Fruit fly (Drosophila melanogaster) whole organism, embryonic: ENCODE data around the gene mei-218.

Source experiments
- CG10147 ChIP-seq: fragments of 200-800 bp; sonication (Bioruptor generic); optimal IDR thresholded peaks from 2 replicates; lab custom pipeline; 2019; ENCODE audit warnings: missing biosample characterization, mild to moderate bottlenecking, missing genetic modification characterization, moderate library complexity
- CG10366 ChIP-seq: fragments of 200-800 bp; sonication (Bioruptor generic); IDR thresholded peaks from 2 replicates; pipeline ENCODE4 v1.3.6; 2022; ENCODE audit warnings: missing biosample characterization, missing genetic modification characterization
- CG11093 ChIP-seq: fragments of 200-800 bp; sonication (Bioruptor generic); IDR thresholded peaks from 3 replicates; pipeline ENCODE4 v1.3.6; 2022; ENCODE audit warnings: missing biosample characterization, missing genetic modification characterization
- CG11247 ChIP-seq: fragments of 200-800 bp; sonication (Bioruptor generic); IDR thresholded peaks from 2 replicates; pipeline ENCODE4 v1.3.6; 2022; ENCODE audit warnings: missing biosample characterization, missing genetic modification characterization
- CG1233 ChIP-seq: fragments of 200-800 bp; sonication (Bioruptor generic); optimal IDR thresholded peaks from 4 replicates; lab custom pipeline; 2018; ENCODE audit warnings: missing biosample characterization, mild to moderate bottlenecking, missing genetic modification characterization
- CG13424 ChIP-seq: fragments of 200-800 bp; sonication (Bioruptor generic); optimal IDR thresholded peaks from 2 replicates; lab custom pipeline; 2019; ENCODE audit warnings: missing biosample characterization, mild to moderate bottlenecking, missing genetic modification characterization, moderate library complexity
- CG15696 ChIP-seq: fragments of 200-800 bp; sonication (Bioruptor generic); optimal IDR thresholded peaks from 2 replicates; lab custom pipeline; 2019; ENCODE audit warnings: missing biosample characterization, mild to moderate bottlenecking, missing genetic modification characterization, moderate library complexity
- CG1832 ChIP-seq: fragments of 200-800 bp; sonication (Bioruptor generic); optimal IDR thresholded peaks from 2 replicates; lab custom pipeline; 2017; ENCODE audit warnings: missing biosample characterization, mild to moderate bottlenecking, missing genetic modification characterization, inconsistent platforms
- CG18476 ChIP-seq: fragments of 200-800 bp; sonication (Bioruptor generic); optimal IDR thresholded peaks from 2 replicates; lab custom pipeline; 2016; ENCODE audit warnings: missing biosample characterization, mild to moderate bottlenecking, missing genetic modification characterization
- CG18619 ChIP-seq: fragments of 200-800 bp; sonication (Bioruptor generic); optimal IDR thresholded peaks from 3 replicates; lab custom pipeline; 2017; ENCODE audit warnings: missing biosample characterization, mild to moderate bottlenecking, missing genetic modification characterization
- CG2116 ChIP-seq: fragments of 200-800 bp; sonication (Bioruptor generic); optimal IDR thresholded peaks from 3 replicates; lab custom pipeline; 2018; ENCODE audit warnings: missing biosample characterization, mild to moderate bottlenecking, missing genetic modification characterization
- CG33213 ChIP-seq: fragments of 200-800 bp; sonication (Bioruptor generic); optimal IDR thresholded peaks from 3 replicates; lab custom pipeline; 2016; ENCODE audit warnings: missing biosample characterization, missing genetic modification characterization
- CG4404 ChIP-seq: fragments of 200-800 bp; sonication (Bioruptor generic); IDR thresholded peaks from 2 replicates; pipeline ENCODE4 v1.3.6; 2022; ENCODE audit warnings: missing biosample characterization, missing genetic modification characterization
- CG7786 ChIP-seq: fragments of 200-800 bp; sonication (Bioruptor generic); optimal IDR thresholded peaks from 2 replicates; lab custom pipeline; 2016; ENCODE audit warnings: missing biosample characterization, missing genetic modification characterization
- CG9609 ChIP-seq: fragments of 200-800 bp; sonication (Bioruptor generic); optimal IDR thresholded peaks from 3 replicates; lab custom pipeline; 2016; ENCODE audit warnings: missing biosample characterization, missing genetic modification characterization
- CG9876 ChIP-seq: fragments of 200-800 bp; sonication (Bioruptor generic); optimal IDR thresholded peaks from 2 replicates; lab custom pipeline; 2016; ENCODE audit warnings: missing biosample characterization, missing genetic modification characterization
- Chrac-16 ChIP-seq: fragments of 200-800 bp; sonication (Bioruptor generic); optimal IDR thresholded peaks from 3 replicates; lab custom pipeline; 2016; ENCODE audit warnings: missing biosample characterization, missing genetic modification characterization
- CkIIα-i1 ChIP-seq: fragments of 200-800 bp; sonication (Bioruptor generic); IDR thresholded peaks from 2 replicates; pipeline ENCODE4 v1.3.6; 2022; ENCODE audit warnings: missing biosample characterization, missing genetic modification characterization
- CoRest ChIP-seq: fragments of 200-800 bp; sonication (Bioruptor generic); optimal IDR thresholded peaks from 3 replicates; lab custom pipeline; 2018; ENCODE audit warnings: missing biosample characterization, mild to moderate bottlenecking, missing genetic modification characterization, moderate library complexity
- Dfd ChIP-seq, 2 experiments: fragments of >200 bp; optimal IDR thresholded peaks; 2 replicates each; lab custom pipeline; 2017; ENCODE audit warnings: missing biosample characterization in 2 of 2, missing genetic modification characterization in 2 of 2
- Elba2 ChIP-seq: fragments of 200-800 bp; sonication (Bioruptor generic); optimal IDR thresholded peaks from 3 replicates; lab custom pipeline; 2016; ENCODE audit warnings: missing biosample characterization, missing genetic modification characterization
- H15 ChIP-seq: fragments of 200-800 bp; sonication (Bioruptor generic); IDR thresholded peaks from 3 replicates; pipeline ENCODE4 v1.3.6; 2022; ENCODE audit warnings: missing biosample characterization, missing genetic modification characterization
- HLH54F ChIP-seq: fragments of 200-800 bp; sonication (Bioruptor generic); optimal IDR thresholded peaks from 3 replicates; lab custom pipeline; 2016; ENCODE audit warnings: missing biosample characterization, missing genetic modification characterization
- Hand ChIP-seq: fragments of 200-800 bp; sonication (Bioruptor generic); optimal IDR thresholded peaks from 2 replicates; lab custom pipeline; 2017; ENCODE audit warnings: mild to moderate bottlenecking, missing biosample characterization, missing genetic modification reagents, missing genetic modification characterization
- Hr51 ChIP-seq, 2 experiments: fragments of 200-800 bp; sonication (Bioruptor generic); optimal IDR thresholded peaks; 2 replicates in 1 of 2; 3 replicates in 1 of 2; lab custom pipeline; 2016 to 2018; ENCODE audit warnings: missing biosample characterization in 2 of 2, missing genetic modification characterization in 2 of 2, mild to moderate bottlenecking in 1 of 2, moderate library complexity in 1 of 2
- Meics ChIP-seq: fragments of 200-800 bp; sonication (Bioruptor generic); optimal IDR thresholded peaks from 2 replicates; lab custom pipeline; 2017; ENCODE audit warnings: missing biosample characterization, mild to moderate bottlenecking, missing genetic modification characterization
- NK7.1 ChIP-seq: fragments of 200-800 bp; sonication (Bioruptor generic); optimal IDR thresholded peaks from 3 replicates; lab custom pipeline; 2016; ENCODE audit warnings: missing biosample characterization, missing genetic modification characterization
- Ptx1 ChIP-seq: fragments of 200-800 bp; sonication (Bioruptor generic); IDR thresholded peaks from 2 replicates; pipeline ENCODE4 v1.3.6; 2022; ENCODE audit warnings: missing biosample characterization, missing genetic modification characterization
- Sox100B ChIP-seq: fragments of 200-800 bp; sonication (Bioruptor generic); optimal IDR thresholded peaks from 3 replicates; lab custom pipeline; 2018; ENCODE audit warnings: missing biosample characterization, mild to moderate bottlenecking, missing genetic modification characterization
- Ssrp ChIP-seq: fragments of 200-800 bp; sonication (Bioruptor generic); optimal IDR thresholded peaks from 2 replicates; lab custom pipeline; 2018; ENCODE audit warnings: missing biosample characterization, mild to moderate bottlenecking, missing genetic modification characterization, moderate library complexity
- Usf ChIP-seq: fragments of 200-800 bp; sonication (Bioruptor generic); optimal IDR thresholded peaks from 2 replicates; lab custom pipeline; 2017; ENCODE audit warnings: missing genotype, missing biosample characterization, missing genetic modification characterization
- aop ChIP-seq: fragments of 200-800 bp; sonication (Bioruptor generic); IDR thresholded peaks from 2 replicates; pipeline ENCODE4 v1.3.6; 2022; ENCODE audit warnings: missing biosample characterization, missing genetic modification characterization
- bcd ChIP-seq: fragments of 200-800 bp; sonication (Bioruptor generic); optimal IDR thresholded peaks from 2 replicates; lab custom pipeline; 2017; ENCODE audit warnings: missing biosample characterization, mild to moderate bottlenecking, missing genetic modification characterization
- caup ChIP-seq: fragments of 200-800 bp; sonication (Bioruptor generic); optimal IDR thresholded peaks from 3 replicates; lab custom pipeline; 2017; ENCODE audit warnings: missing biosample characterization, mild to moderate bottlenecking, missing genetic modification characterization, moderate library complexity; ENCODE audit not compliant: severe bottlenecking
- croc ChIP-seq: fragments of 200-800 bp; sonication (Bioruptor generic); conservative IDR thresholded peaks from 3 replicates; pipeline ENCODE4 v1.3.6; 2022; ENCODE audit warnings: missing biosample characterization, missing genetic modification characterization
- dmrt11E ChIP-seq: fragments of 200-800 bp; sonication (Bioruptor generic); optimal IDR thresholded peaks from 3 replicates; lab custom pipeline; 2018; ENCODE audit warnings: missing biosample characterization, mild to moderate bottlenecking, missing genetic modification characterization, moderate library complexity
- eyg ChIP-seq: fragments of 200-800 bp; sonication (Bioruptor generic); optimal IDR thresholded peaks from 3 replicates; lab custom pipeline; 2016; ENCODE audit warnings: missing biosample characterization, missing genetic modification characterization
- gcm2 ChIP-seq: fragments of 200-800 bp; sonication (Bioruptor generic); optimal IDR thresholded peaks from 2 replicates; lab custom pipeline; 2016; ENCODE audit warnings: missing biosample characterization, missing genetic modification characterization
- gfzf ChIP-seq: fragments of 200-800 bp; sonication (Bioruptor generic); optimal IDR thresholded peaks from 2 replicates; lab custom pipeline; 2016; ENCODE audit warnings: missing biosample characterization, mild to moderate bottlenecking, missing genetic modification characterization, moderate library complexity
- gsb-n ChIP-seq: fragments of 200-800 bp; sonication (Bioruptor generic); optimal IDR thresholded peaks from 3 replicates; lab custom pipeline; 2018; ENCODE audit warnings: missing biosample characterization, mild to moderate bottlenecking, missing genetic modification characterization
- mirr ChIP-seq: fragments of 200-800 bp; sonication (Bioruptor generic); optimal IDR thresholded peaks from 3 replicates; lab custom pipeline; 2018; ENCODE audit warnings: missing biosample characterization, mild to moderate bottlenecking, missing genetic modification characterization
- pita ChIP-seq: fragments of 200-800 bp; sonication (Bioruptor generic); optimal IDR thresholded peaks from 2 replicates; lab custom pipeline; 2017; ENCODE audit warnings: missing biosample characterization, mild to moderate bottlenecking, missing genetic modification characterization
- salm ChIP-seq: fragments of 200-800 bp; sonication (Bioruptor generic); optimal IDR thresholded peaks from 2 replicates; lab custom pipeline; 2018; ENCODE audit warnings: missing biosample characterization, mild to moderate bottlenecking, missing genetic modification characterization
- scrt ChIP-seq: fragments of 200-800 bp; sonication (Bioruptor generic); optimal IDR thresholded peaks from 2 replicates; lab custom pipeline; 2018; ENCODE audit warnings: missing biosample characterization, mild to moderate bottlenecking, missing genetic modification characterization, moderate library complexity
- sens-2 ChIP-seq: fragments of 200-800 bp; sonication (Bioruptor generic); IDR thresholded peaks from 2 replicates; pipeline ENCODE4 v1.3.6; 2022; ENCODE audit warnings: missing biosample characterization, missing genetic modification characterization
- sima ChIP-seq: fragments of 200-800 bp; sonication (Bioruptor generic); optimal IDR thresholded peaks from 2 replicates; lab custom pipeline; 2016; ENCODE audit warnings: missing biosample characterization, missing genetic modification characterization
- stc ChIP-seq: fragments of 200-800 bp; sonication (Bioruptor generic); IDR thresholded peaks from 2 replicates; pipeline ENCODE4 v1.3.6; 2022; ENCODE audit warnings: missing biosample characterization, missing genetic modification characterization
- stwl ChIP-seq: fragments of 200-800 bp; sonication (Bioruptor generic); optimal IDR thresholded peaks from 3 replicates; lab custom pipeline; 2018; ENCODE audit warnings: missing biosample characterization, mild to moderate bottlenecking, missing genetic modification characterization, moderate library complexity
- tx ChIP-seq: fragments of 200-800 bp; sonication (Bioruptor generic); optimal IDR thresholded peaks from 2 replicates; lab custom pipeline; 2016; ENCODE audit warnings: missing biosample characterization, missing genetic modification characterization

The mei-218 gene

DNA sequence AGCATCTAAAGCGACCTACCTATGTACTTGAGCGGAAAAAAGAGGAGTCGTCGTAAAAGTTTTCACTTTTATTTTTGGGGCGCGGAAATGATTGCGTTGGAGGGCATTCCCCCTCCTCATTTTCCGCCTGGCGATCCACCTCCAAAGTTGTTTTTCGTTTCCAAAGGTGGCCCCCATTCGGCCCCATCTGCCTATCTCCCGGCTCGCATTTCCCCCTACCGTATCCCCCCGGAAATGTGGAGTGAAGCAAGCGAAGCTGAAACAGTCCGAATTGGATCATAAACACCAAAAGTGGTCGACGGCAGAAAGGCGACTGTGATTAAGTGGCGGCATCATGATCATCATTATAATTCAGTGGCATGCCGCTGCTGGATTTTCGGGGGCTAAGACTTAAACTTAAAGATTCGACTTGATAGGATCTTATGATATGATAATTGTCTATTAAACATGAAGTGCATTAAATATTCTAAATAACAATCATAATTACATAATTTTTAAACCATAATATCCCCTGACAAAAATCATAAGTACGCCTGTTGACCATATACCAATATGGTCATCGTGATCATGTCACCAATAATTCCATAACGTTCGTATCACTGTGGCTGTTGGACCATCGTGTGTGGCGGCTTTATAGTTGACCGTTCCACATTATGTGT lies 19.1 kb downstream of the mei-218 start (continued):
- TF ChIP-seq Elba2 (GFP tag; lab: Kevin White, UChicago): no peak
- TF ChIP-seq Hand (GFP tag; lab: Kevin White, UChicago): peak; percentile 35
- peak; percentile 42 for TF ChIP-seq scrt (GFP tag; lab: Kevin White, UChicago)
- no peak for TF ChIP-seq CG9876 (GFP tag; lab: Kevin White, UChicago)
- TF ChIP-seq H15 (GFP tag; lab: Robert Waterston, UW): peak; percentile 51; the same call in 1 of the 3 replicates
- peak; percentile 72 for TF ChIP-seq Ptx1 (GFP tag; lab: Robert Waterston, UW)
- no peak for TF ChIP-seq Usf
- TF ChIP-seq mirr (GFP tag; lab: Kevin White, UChicago): no peak
- TF ChIP-seq croc (GFP tag; lab: Robert Waterston, UW): peak; percentile 34; the same call in 1 of the 3 replicates
- peak; percentile 82 for TF ChIP-seq CG13424
- no peak for TF ChIP-seq sima
- peak; percentile 60 for TF ChIP-seq Ssrp (tag; lab: Kevin White, UChicago)
- TF ChIP-seq gsb-n (tag; lab: Kevin White, UChicago): peak; percentile 62
- peak; percentile 63 for TF ChIP-seq CG18619 (GFP tag; lab: Kevin White, UChicago)
- no peak for TF ChIP-seq CG15696 (tag; lab: Kevin White, UChicago)
- TF ChIP-seq bcd (GFP tag; lab: Kevin White, UChicago): peak; percentile 64
- TF ChIP-seq CG1832: no peak
- TF ChIP-seq CG18476 (GFP tag; lab: Kevin White, UChicago): peak; percentile 22
- peak; percentile 39 for TF ChIP-seq HLH54F (GFP tag; lab: Kevin White, UChicago)
- TF ChIP-seq CG2116 (GFP tag; lab: Kevin White, UChicago): no peak
- 0 out of 3 replicates have a peak, but pooled peaks have one; percentile 33 for TF ChIP-seq CG11093 (GFP tag; lab: Robert Waterston, UW)
- peak; percentile 66; the same call in 1 of the 2 replicates for TF ChIP-seq CG11247 (GFP tag; lab: Robert Waterston, UW)
- no peak for TF ChIP-seq gfzf (GFP tag; lab: Kevin White, UChicago)
- TF ChIP-seq pita (GFP tag; lab: Kevin White, UChicago): no peak
- peak; percentile 69 for TF ChIP-seq CG10147
- TF ChIP-seq gcm2 (GFP tag; lab: Kevin White, UChicago): peak; percentile 21
- no peak for TF ChIP-seq stwl
- TF ChIP-seq tx (GFP tag; lab: Kevin White, UChicago): peak; percentile 23
- TF ChIP-seq salm (tag; lab: Kevin White, UChicago): peak; percentile 45
- TF ChIP-seq stc (GFP tag; lab: Robert Waterston, UW): peak; percentile 65
- TF ChIP-seq CkIIα-i1 (GFP tag; lab: Robert Waterston, UW): no peak
- TF ChIP-seq sens-2: peak; percentile 72
- peak; percentile 15 for TF ChIP-seq CG7786 (GFP tag; lab: Kevin White, UChicago)
- 0 out of 2 replicates have a peak, but pooled peaks have one; percentile 23 for TF ChIP-seq CG4404
- no peak for TF ChIP-seq NK7.1 (GFP tag; lab: Kevin White, UChicago)
- peak; percentile 68 for TF ChIP-seq Sox100B (GFP tag; lab: Kevin White, UChicago)
- TF ChIP-seq CG10366 (GFP tag; lab: Robert Waterston, UW): peak; percentile 70
- peak; percentile 27 for TF ChIP-seq CG33213 (GFP tag; lab: Kevin White, UChicago)
- TF ChIP-seq caup: peak; percentile 70
- peak; percentile 33 for TF ChIP-seq dmrt11E (tag; lab: Kevin White, UChicago)
- TF ChIP-seq CG1233 (GFP tag; lab: Kevin White, UChicago): peak; percentile 44
- peak; percentile 43 for TF ChIP-seq CG9609
- TF ChIP-seq CoRest: peak; percentile 74
- no peak for TF ChIP-seq Dfd (GFP tag; optimal IDR thresholded peaks at IDR 0.05; lab: Kevin White, UChicago)
- peak; percentile 53 to 86 for TF ChIP-seq Hr51 (GFP tag; optimal IDR thresholded peaks at IDR 0.05; lab: Kevin White, UChicago)
- no peak for TF ChIP-seq aop (GFP tag; lab: Robert Waterston, UW)
- TF ChIP-seq Chrac-16 (GFP tag; lab: Kevin White, UChicago): peak; percentile 33
- TF ChIP-seq Meics (GFP tag; lab: Kevin White, UChicago): peak; percentile 71
- TF ChIP-seq eyg (GFP tag; lab: Kevin White, UChicago): no peak
